Worm (Caenorhabditis elegans) whole organism, early embryonic: ENCODE measurements around the gene E04F6.10.

Experiments
- B0310.2 ChIP-seq: sonication (generic microtip); optimal IDR thresholded peaks from 2 replicates; lab custom pipeline; 2016; ENCODE audit warnings: mild to moderate bottlenecking, missing genetic modification characterization, missing compliant biosample characterization
- F13C5.2 ChIP-seq: sonication (generic microtip); optimal IDR thresholded peaks from 2 replicates; lab custom pipeline; 2017; ENCODE audit warnings: mild to moderate bottlenecking, missing genetic modification characterization, inconsistent platforms, missing compliant biosample characterization
- aly-1 ChIP-seq: sonication (generic microtip); optimal IDR thresholded peaks from 2 replicates; lab custom pipeline; 2016; ENCODE audit warnings: missing genetic modification characterization, missing compliant biosample characterization
- ama-1 ChIP-seq: fragments of 150-350 bp; optimal IDR thresholded peaks from 2 replicates; lab custom pipeline; 2014
- ceh-13 ChIP-seq: fragments of 200-800 bp; sonication (Bioruptor generic); optimal IDR thresholded peaks from 2 replicates; lab custom pipeline; 2018; ENCODE audit warnings: mild to moderate bottlenecking, missing genetic modification characterization, missing compliant biosample characterization
- ceh-36 ChIP-seq: sonication (generic microtip); optimal IDR thresholded peaks from 2 replicates; lab custom pipeline; 2016; ENCODE audit warnings: missing genetic modification characterization, inconsistent platforms, missing compliant biosample characterization
- ets-7 ChIP-seq: sonication (generic microtip); optimal IDR thresholded peaks from 2 replicates; lab custom pipeline; 2016; ENCODE audit warnings: missing genotype, missing genetic modification characterization, missing compliant biosample characterization
- flt-1 ChIP-seq: fragments of 200-800 bp; sonication (Bioruptor generic); IDR thresholded peaks from 2 replicates; pipeline ENCODE4 v1.3.6; 2022; ENCODE audit warnings: missing genetic modification characterization, missing compliant biosample characterization
- hmbx-1 ChIP-seq: sonication (generic microtip); optimal IDR thresholded peaks from 2 replicates; lab custom pipeline; 2016; ENCODE audit warnings: mild to moderate bottlenecking, missing genetic modification characterization, missing compliant biosample characterization
- hmg-4 ChIP-seq: fragments of 200-800 bp; sonication (Bioruptor generic); optimal IDR thresholded peaks from 2 replicates; lab custom pipeline; 2018; ENCODE audit warnings: mild to moderate bottlenecking, missing genetic modification characterization, missing compliant biosample characterization
- hnd-1 ChIP-seq: sonication (generic microtip); optimal IDR thresholded peaks from 2 replicates; lab custom pipeline; 2016; ENCODE audit warnings: missing genetic modification characterization, missing compliant biosample characterization
- pes-1 ChIP-seq: fragments of 200-800 bp; sonication (Bioruptor generic); IDR thresholded peaks from 2 replicates; pipeline ENCODE4 v1.3.6; 2022; ENCODE audit warnings: missing genetic modification reagents, missing genetic modification characterization, missing compliant biosample characterization
- scrt-1 ChIP-seq: fragments of 200-800 bp; sonication (Bioruptor generic); IDR thresholded peaks from 2 replicates; pipeline ENCODE4 v1.3.6; 2022; ENCODE audit warnings: missing genetic modification characterization, missing compliant biosample characterization
- sea-1 ChIP-seq: fragments of 200-800 bp; sonication (Bioruptor generic); conservative IDR thresholded peaks from 2 replicates; pipeline ENCODE4 v1.3.6; 2022; ENCODE audit warnings: missing genetic modification characterization, missing compliant biosample characterization
- tbx-11 ChIP-seq: fragments of 200-800 bp; sonication (Bioruptor generic); IDR thresholded peaks from 2 replicates; pipeline ENCODE4 v1.3.6; 2022; ENCODE audit warnings: missing genetic modification characterization, missing compliant biosample characterization
- tbx-37 ChIP-seq: fragments of 200-800 bp; sonication (Bioruptor generic); conservative IDR thresholded peaks from 2 replicates; pipeline ENCODE4 v1.3.6; 2022; ENCODE audit warnings: missing genetic modification reagents, missing genetic modification characterization, missing compliant biosample characterization
- tra-4 ChIP-seq: sonication (generic microtip); optimal IDR thresholded peaks from 2 replicates; lab custom pipeline; 2017; ENCODE audit warnings: missing genetic modification characterization, missing compliant biosample characterization

The E04F6.10 gene

ce11 chrII:7182630-7183029 is 34.3 kb downstream of the E04F6.10 start:
- TF ChIP-seq F13C5.2 (tag; lab: Kevin White, UChicago) = no peak
- no peak for TF ChIP-seq aly-1 (tag; lab: Kevin White, UChicago)
- no peak for TF ChIP-seq ceh-13 (GFP tag; lab: Kevin White, UChicago)
- no peak for TF ChIP-seq ceh-36 (tag; lab: Kevin White, UChicago)

- no peak for TF ChIP-seq hmbx-1 (tag; lab: Kevin White, UChicago)
- no peak for TF ChIP-seq ets-7 (tag; lab: Kevin White, UChicago)
- no peak for TF ChIP-seq tra-4 (tag; lab: Kevin White, UChicago)
- TF ChIP-seq scrt-1 (GFP tag; lab: Robert Waterston, UW) = no peak
- no peak for TF ChIP-seq tbx-11 (GFP tag; lab: Robert Waterston, UW)
- no peak for TF ChIP-seq flt-1
- no peak for TF ChIP-seq ama-1 (lab: Kevin White, UChicago)
- TF ChIP-seq F13C5.2 (tag; lab: Kevin White, UChicago) = no peak
- TF ChIP-seq ceh-36 (tag; lab: Kevin White, UChicago) = no peak
- TF ChIP-seq hnd-1 = no peak
- no peak for TF ChIP-seq sea-1
- no peak for TF ChIP-seq tbx-37
- no peak for TF ChIP-seq pes-1
- TF ChIP-seq hmg-4 (GFP tag; lab: Kevin White, UChicago) = no peak
- no peak for TF ChIP-seq aly-1 (tag; lab: Kevin White, UChicago)
- no peak for TF ChIP-seq ceh-13 (GFP tag; lab: Kevin White, UChicago)
- no peak for TF ChIP-seq B0310.2
Measured at ce11 chrII:7176108-7176507, 40.8 kb downstream of the E04F6.10 start.

ce11 chrII:7174843-7175242 is 42.1 kb downstream of the E04F6.10 start, which contains the start of gene glc-4:
glc-4 (minus strand) TSS chrII:7174943.
- TF ChIP-seq hmbx-1 (tag; lab: Kevin White, UChicago) (no peak), ceh-13 (GFP tag; lab: Kevin White, UChicago) (no peak), flt-1 (no peak)

DNA sequence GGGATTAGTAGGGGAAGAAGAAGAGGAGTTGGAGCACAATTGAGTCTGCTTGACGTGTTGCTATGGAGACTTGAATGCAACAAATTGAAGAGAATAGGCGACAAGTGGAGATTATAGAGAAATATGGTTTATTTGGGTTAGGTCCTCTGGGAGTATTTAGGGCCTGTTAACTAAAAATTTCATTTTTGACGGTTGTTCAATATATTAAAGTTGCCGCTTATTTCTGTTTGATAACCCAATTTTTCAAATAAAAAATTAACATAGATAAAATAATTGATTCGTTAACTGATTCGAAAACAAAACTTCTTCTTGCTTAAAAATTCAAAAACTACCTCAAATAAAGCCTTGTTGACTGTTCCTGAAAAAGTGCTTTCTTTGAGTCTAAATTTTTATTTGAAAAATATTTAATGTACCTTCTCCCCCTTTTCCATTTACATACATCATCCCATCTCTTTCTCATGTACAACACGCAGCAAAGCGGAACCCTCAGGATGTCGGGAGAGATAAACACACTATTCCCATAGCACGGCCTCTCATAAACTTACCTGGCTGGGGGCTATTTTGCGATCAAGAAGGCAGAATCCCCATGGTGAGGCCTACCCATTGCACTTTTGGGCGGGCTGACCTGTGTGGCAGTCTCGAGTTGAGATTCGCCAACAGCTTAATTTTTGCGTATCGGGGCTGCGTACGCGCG is 45.5 kb downstream of the E04F6.10 start, which contains the start of gene dyf-13:
Gene dyf-13, minus strand, starts transcription at position 51 of the 694 bp plus-strand sequence.
- TF ChIP-seq tra-4 (tag; lab: Kevin White, UChicago) = no peak
- TF ChIP-seq hmg-4 (GFP tag; lab: Kevin White, UChicago) = no peak
- TF ChIP-seq hmbx-1 (tag; lab: Kevin White, UChicago) = no peak
- no peak for TF ChIP-seq tbx-11 (GFP tag; lab: Robert Waterston, UW)
- TF ChIP-seq tbx-37 = no peak
- TF ChIP-seq ceh-13 (GFP tag; lab: Kevin White, UChicago) = no peak
- TF ChIP-seq flt-1 = no peak

- no peak for TF ChIP-seq hmg-4 (GFP tag; lab: Kevin White, UChicago)
- TF ChIP-seq pes-1 = no peak
- TF ChIP-seq hmbx-1 (tag; lab: Kevin White, UChicago) = no peak
- TF ChIP-seq ets-7 (tag; lab: Kevin White, UChicago) = no peak
- no peak for TF ChIP-seq scrt-1 (GFP tag; lab: Robert Waterston, UW)
- TF ChIP-seq ama-1 (lab: Kevin White, UChicago) = no peak
- TF ChIP-seq F13C5.2 (tag; lab: Kevin White, UChicago) = no peak
- TF ChIP-seq tra-4 (tag; lab: Kevin White, UChicago) = no peak
- no peak for TF ChIP-seq ceh-36 (tag; lab: Kevin White, UChicago)
- no peak for TF ChIP-seq tbx-37
- TF ChIP-seq B0310.2 = no peak
- TF ChIP-seq sea-1 = no peak
Measured at ce11 chrII:7168712-7169111, 48.2 kb downstream of the E04F6.10 start, which contains the start of gene col-36. col-36 (minus strand) TSS chrII:7168812.

DNA sequence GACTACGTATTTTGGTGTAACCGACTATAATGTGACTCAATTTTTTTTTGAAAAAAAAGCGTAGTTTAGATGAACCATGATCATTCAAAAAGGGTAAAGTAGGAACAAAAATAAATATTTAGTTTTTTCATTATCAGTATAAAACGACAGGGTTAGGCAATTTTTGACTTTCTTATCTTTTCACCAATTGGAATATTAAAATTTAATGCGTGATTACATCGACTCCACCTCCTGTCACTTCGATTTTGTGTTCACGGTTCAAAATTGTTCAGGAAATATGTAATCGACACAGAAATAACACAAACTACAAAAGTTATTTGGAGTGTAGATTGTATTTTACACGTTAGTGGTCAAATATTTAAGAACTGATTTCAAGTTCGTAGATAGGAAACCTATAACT is 50.2 kb downstream of the E04F6.10 start:
- TF ChIP-seq F13C5.2 (tag; lab: Kevin White, UChicago) = no peak
- no peak for TF ChIP-seq ets-7 (tag; lab: Kevin White, UChicago)
- TF ChIP-seq scrt-1 (GFP tag; lab: Robert Waterston, UW) = no peak
- TF ChIP-seq ama-1 (lab: Kevin White, UChicago) = no peak
- no peak for TF ChIP-seq tbx-11 (GFP tag; lab: Robert Waterston, UW)
- TF ChIP-seq tbx-37 = no peak

DNA sequence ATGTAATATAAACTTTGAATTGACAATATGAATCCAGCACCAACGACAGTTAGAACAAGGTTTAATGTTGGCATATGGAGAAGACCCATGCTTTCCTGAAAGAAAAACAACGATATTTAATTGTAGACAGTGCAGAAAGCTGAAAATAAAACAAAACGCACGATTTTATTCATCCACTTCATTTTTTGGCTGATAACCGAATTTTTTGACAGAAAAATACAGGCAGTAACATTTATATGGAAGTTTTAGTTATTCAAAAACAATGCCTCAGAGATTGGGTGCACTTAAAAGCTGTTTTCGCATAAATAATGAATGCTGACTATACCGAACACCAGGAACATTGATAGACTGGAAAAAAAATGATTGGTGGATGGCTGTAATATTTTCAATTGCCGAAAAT is 51.2 kb downstream of the E04F6.10 start, which contains the start of gene mfsd-13.2:
Gene mfsd-13.2, minus strand, starts transcription at position 101 of the 400 bp plus-strand sequence.
- no peak for TF ChIP-seq ama-1 (lab: Kevin White, UChicago)
- TF ChIP-seq flt-1 = no peak
- TF ChIP-seq ets-7 (tag; lab: Kevin White, UChicago) = no peak
- TF ChIP-seq aly-1 (tag; lab: Kevin White, UChicago) = no peak
- TF ChIP-seq tra-4 (tag; lab: Kevin White, UChicago) = no peak
- TF ChIP-seq scrt-1 (GFP tag; lab: Robert Waterston, UW) = no peak
- no peak for TF ChIP-seq pes-1
- TF ChIP-seq ceh-13 (GFP tag; lab: Kevin White, UChicago) = no peak
- no peak for TF ChIP-seq B0310.2
- no peak for TF ChIP-seq hnd-1
- TF ChIP-seq hmbx-1 (tag; lab: Kevin White, UChicago) = no peak
- no peak for TF ChIP-seq tbx-11 (GFP tag; lab: Robert Waterston, UW)
- no peak for TF ChIP-seq F13C5.2 (tag; lab: Kevin White, UChicago)
- TF ChIP-seq ceh-36 (tag; lab: Kevin White, UChicago) = no peak
- TF ChIP-seq tbx-37 = no peak
- no peak for TF ChIP-seq sea-1
- TF ChIP-seq hmg-4 (GFP tag; lab: Kevin White, UChicago) = no peak
